Worm (Caenorhabditis elegans): ENCODE results near the gene F07H5.10.

F07H5.10 gene

DNA sequence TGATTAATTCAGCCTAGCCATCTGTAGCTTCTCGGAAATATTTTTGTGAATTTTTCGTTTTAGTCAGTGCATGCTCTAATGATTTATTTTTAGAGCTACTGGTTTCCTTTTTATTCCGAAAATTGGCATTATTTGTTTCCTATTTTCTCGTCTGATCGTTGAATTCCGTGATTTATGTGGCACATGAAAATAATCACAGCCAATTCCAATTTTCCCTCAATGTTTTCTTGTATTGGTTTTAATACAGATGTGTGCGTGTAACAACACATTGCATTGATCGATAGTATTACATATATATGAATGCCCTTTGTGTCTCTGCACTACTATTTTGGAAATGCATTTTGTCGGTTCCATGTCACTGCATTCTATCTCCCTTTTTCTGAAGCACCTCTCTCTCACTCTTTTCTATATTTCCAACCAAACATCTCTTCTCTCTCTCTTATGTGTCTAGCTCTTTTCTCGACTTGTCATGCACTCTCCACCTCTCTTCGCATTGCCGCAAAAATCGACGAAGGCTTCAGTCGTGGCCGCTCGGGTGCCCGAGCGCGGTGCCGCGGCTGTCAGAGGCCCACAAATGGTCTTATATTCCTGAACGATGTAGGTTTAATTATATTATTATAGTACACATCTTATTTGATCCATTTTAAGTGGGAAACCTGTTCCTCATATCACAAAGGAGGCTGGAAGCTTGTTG is 24.0 kb downstream of the F07H5.10 start:
- TF ChIP-seq aha-1 (tag) = peak; percentile 95
- TF ChIP-seq spr-1 (tag; optimal IDR thresholded peaks at IDR 0.05) = no peak
- TF ChIP-seq ceh-44 (GFP tag; IDR thresholded peaks at IDR 0.05) = no peak
- peak; percentile 9 for TF ChIP-seq hlh-11 (tag; optimal IDR thresholded peaks at IDR 0.05)
- TF ChIP-seq egl-27 (tag; optimal IDR thresholded peaks at IDR 0.05) = no peak
- TF ChIP-seq php-3 (GFP tag; IDR thresholded peaks at IDR 0.05) = no peak
- no peak for TF ChIP-seq lin-38 (GFP tag; IDR thresholded peaks at IDR 0.05)
- TF ChIP-seq zip-2 (tag; optimal IDR thresholded peaks at IDR 0.05) = no peak
- no peak for TF ChIP-seq nhr-237 (tag; optimal IDR thresholded peaks at IDR 0.05)
- no peak for TF ChIP-seq jun-1 (tag; optimal IDR thresholded peaks at IDR 0.05)
- TF ChIP-seq dmd-9 (GFP tag; IDR thresholded peaks at IDR 0.05) = no peak
- no peak for TF ChIP-seq snpc-1.2 (GFP tag; IDR thresholded peaks at IDR 0.05)
- no peak for TF ChIP-seq cey-2 (tag; optimal IDR thresholded peaks at IDR 0.05; ENCODE audit: borderline replicate concordance, insufficient read depth)
- TF ChIP-seq nhr-25 (tag; optimal IDR thresholded peaks at IDR 0.05; ENCODE audit: borderline replicate concordance, insufficient read depth) = no peak
- no peak for TF ChIP-seq nhr-42 (GFP tag; IDR thresholded peaks at IDR 0.05)
- no peak for TF ChIP-seq egl-43 (GFP tag; IDR thresholded peaks at IDR 0.05)
- no peak for TF ChIP-seq nhr-48 (tag; optimal IDR thresholded peaks at IDR 0.05)
- TF ChIP-seq ces-1 (GFP tag; optimal IDR thresholded peaks at IDR 0.05) = no peak
- TF ChIP-seq saeg-2 (GFP tag; IDR thresholded peaks at IDR 0.05) = no peak
- TF ChIP-seq tag-97 (GFP tag; IDR thresholded peaks at IDR 0.05) = no peak
- no peak for TF ChIP-seq ceh-82 (tag; optimal IDR thresholded peaks at IDR 0.05)
- no peak for TF ChIP-seq unc-130 (GFP tag; optimal IDR thresholded peaks at IDR 0.05)
- no peak for TF ChIP-seq arid-1 (GFP tag; conservative IDR thresholded peaks at IDR 0.05)
- peak; percentile 59; the same call in 1 of the 2 replicates for TF ChIP-seq ctbp-1 (GFP tag; IDR thresholded peaks at IDR 0.05)
- TF ChIP-seq F37D6.2 (tag; optimal IDR thresholded peaks at IDR 0.05) = no peak
- TF ChIP-seq set-16 (GFP tag; IDR thresholded peaks at IDR 0.05) = peak; percentile 61
- TF ChIP-seq unc-62 (GFP tag; optimal IDR thresholded peaks at IDR 0.05 in 1 of 2) = peak in 1 of 2 experiments; percentile 85
- no peak for TF ChIP-seq unc-62 (tag; optimal IDR thresholded peaks at IDR 0.05)
- TF ChIP-seq nhr-11 (tag; optimal IDR thresholded peaks at IDR 0.05) = peak; percentile 24
- no peak for TF ChIP-seq aly-2 (tag; optimal IDR thresholded peaks at IDR 0.05)
- TF ChIP-seq Y75B8A.6 (GFP tag; IDR thresholded peaks at IDR 0.05) = no peak
- no peak for TF ChIP-seq daf-8 (GFP tag; IDR thresholded peaks at IDR 0.05)
- no peak for TF ChIP-seq ceh-62 (tag; optimal IDR thresholded peaks at IDR 0.05)
- TF ChIP-seq F44E2.7 (GFP tag; IDR thresholded peaks at IDR 0.05) = no peak
- peak; percentile 47 for TF ChIP-seq rbr-2 (tag; optimal IDR thresholded peaks at IDR 0.05)
- TF ChIP-seq hmg-1.1 (GFP tag; IDR thresholded peaks at IDR 0.05) = peak; percentile 47; the same call in 1 of the 2 replicates
- no peak for TF ChIP-seq nhr-76 (tag; optimal IDR thresholded peaks at IDR 0.05)
- TF ChIP-seq lin-1 (GFP tag; IDR thresholded peaks at IDR 0.05) = no peak
- peak in 1 of 2 experiments; percentile 22 for TF ChIP-seq hif-1 (tag; optimal IDR thresholded peaks at IDR 0.05)
- TF ChIP-seq pha-4 (GFP tag; IDR thresholded peaks at IDR 0.05) = no peak
- TF ChIP-seq pha-4 (tag; optimal IDR thresholded peaks at IDR 0.05) = no peak
- TF ChIP-seq zfp-3 (GFP tag; conservative IDR thresholded peaks at IDR 0.05) = no peak
- no peak for TF ChIP-seq ztf-7 (tag; optimal IDR thresholded peaks at IDR 0.05)
- no peak for TF ChIP-seq daf-16 (GFP tag; optimal IDR thresholded peaks at IDR 0.05)
- TF ChIP-seq daf-16 (tag; optimal IDR thresholded peaks at IDR 0.05) = peak; percentile 47
- TF ChIP-seq daf-12 (tag; optimal IDR thresholded peaks at IDR 0.05) = no peak
- TF ChIP-seq hlh-30 (tag; optimal IDR thresholded peaks at IDR 0.05; ENCODE audit: insufficient read depth) = peak; percentile 30
- TF ChIP-seq mep-1 (tag; optimal IDR thresholded peaks at IDR 0.05) = peak; percentile 64
- TF ChIP-seq madf-5 (GFP tag; IDR thresholded peaks at IDR 0.05) = no peak
- TF ChIP-seq fkh-10 (GFP tag; optimal IDR thresholded peaks at IDR 0.05) = no peak
- no peak for TF ChIP-seq mdt-29 (GFP tag; IDR thresholded peaks at IDR 0.05)
